Worm (Caenorhabditis elegans): Measurements from ENCODE around the gene srm-5.

The srm-5 gene

DNA sequence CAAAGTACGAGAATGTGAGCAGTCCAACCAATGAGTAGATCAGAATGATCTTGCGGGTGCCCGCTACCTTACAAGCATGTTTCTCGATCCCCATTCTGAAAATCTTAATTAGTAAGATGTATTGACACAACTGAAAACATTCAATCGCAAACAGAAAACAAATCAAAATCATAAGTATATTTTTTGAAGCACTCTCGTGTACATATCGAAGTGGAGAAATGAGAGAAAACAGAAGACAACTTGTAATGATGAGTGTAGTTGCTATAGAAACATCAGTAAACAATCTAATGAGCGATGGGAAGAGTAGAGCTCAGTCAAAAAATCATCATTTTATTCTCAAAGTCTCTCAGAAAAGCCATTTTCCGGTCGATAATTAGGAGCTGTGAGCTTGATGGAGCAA, 22.3 kb upstream of the srm-5 start, which contains the start of gene F14D7.8:
TSS of gene F14D7.8 (minus strand) at position 101 of the 400 bp plus-strand sequence.
- TF ChIP-seq drap-1 (GFP tag; optimal IDR thresholded peaks at IDR 0.05) (no peak), mab-5 (tag; optimal IDR thresholded peaks at IDR 0.05) (no peak), nhr-2 (tag; optimal IDR thresholded peaks at IDR 0.05) (no peak), unc-120 (tag; optimal IDR thresholded peaks at IDR 0.05; ENCODE audit: poor library complexity, severe bottlenecking) (no peak), zip-8 (tag; optimal IDR thresholded peaks at IDR 0.05) (no peak), unc-39 (tag; optimal IDR thresholded peaks at IDR 0.05) (no peak), ceh-39 (tag; optimal IDR thresholded peaks at IDR 0.05) (no peak), nhr-237 (tag; optimal IDR thresholded peaks at IDR 0.05) (no peak), elt-3 (tag; optimal IDR thresholded peaks at IDR 0.05) (no peak), elt-1 (tag; optimal IDR thresholded peaks at IDR 0.05; ENCODE audit: borderline replicate concordance, insufficient read depth) (no peak), lsy-2 (tag; optimal IDR thresholded peaks at IDR 0.05) (no peak), lin-32 (GFP tag; optimal IDR thresholded peaks at IDR 0.05) (no peak), sem-2 (GFP tag; optimal IDR thresholded peaks at IDR 0.05) (no peak), unc-62 (GFP tag; optimal IDR thresholded peaks at IDR 0.05) (no peak), cnd-1 (tag; optimal IDR thresholded peaks at IDR 0.05) (no peak), sptf-1 (tag; optimal IDR thresholded peaks at IDR 0.05) (no peak), hlh-1 (tag; optimal IDR thresholded peaks at IDR 0.05) (no peak), nhr-28 (tag; optimal IDR thresholded peaks at IDR 0.05) (no peak), mep-1 (tag; optimal IDR thresholded peaks at IDR 0.05) (no peak)

DNA sequence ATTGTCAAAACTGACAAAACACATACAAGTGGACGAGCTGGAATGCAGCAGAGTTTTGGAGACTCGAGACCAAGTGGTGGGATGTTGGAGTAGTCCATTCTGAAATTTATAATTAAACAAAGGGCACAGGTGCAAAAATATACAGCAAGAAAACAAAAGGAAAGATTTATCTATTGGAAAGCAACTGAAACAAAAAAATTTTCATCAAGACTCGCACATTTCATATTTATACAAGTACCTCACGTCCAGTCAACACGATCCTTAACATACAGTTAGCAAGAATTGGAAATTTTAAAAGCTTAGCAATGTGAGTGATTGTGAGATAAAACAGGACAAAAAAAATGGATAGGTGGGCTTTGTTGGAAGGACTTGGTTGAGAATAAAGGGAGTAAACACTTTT, 20.8 kb upstream of the srm-5 start, which contains the start of gene F47B8.1:
TSS of gene F47B8.1 (minus strand) at position 101 of the 400 bp plus-strand sequence.
- TF ChIP-seq bed-3 (GFP tag; optimal IDR thresholded peaks at IDR 0.05) (no peak), lsy-2 (tag; optimal IDR thresholded peaks at IDR 0.05) (no peak), zip-8 (tag; optimal IDR thresholded peaks at IDR 0.05) (no peak), elt-3 (tag; optimal IDR thresholded peaks at IDR 0.05) (no peak), blmp-1 (tag; optimal IDR thresholded peaks at IDR 0.05) (no peak), unc-62 (GFP tag; optimal IDR thresholded peaks at IDR 0.05) (no peak), ztf-11 (tag; optimal IDR thresholded peaks at IDR 0.05) (no peak), unc-39 (tag; optimal IDR thresholded peaks at IDR 0.05) (no peak), nhr-2 (tag; optimal IDR thresholded peaks at IDR 0.05) (no peak), hlh-1 (tag; optimal IDR thresholded peaks at IDR 0.05) (no peak), flh-1 (GFP tag; optimal IDR thresholded peaks at IDR 0.05) (no peak), mls-2 (tag; optimal IDR thresholded peaks at IDR 0.05) (no peak)

DNA sequence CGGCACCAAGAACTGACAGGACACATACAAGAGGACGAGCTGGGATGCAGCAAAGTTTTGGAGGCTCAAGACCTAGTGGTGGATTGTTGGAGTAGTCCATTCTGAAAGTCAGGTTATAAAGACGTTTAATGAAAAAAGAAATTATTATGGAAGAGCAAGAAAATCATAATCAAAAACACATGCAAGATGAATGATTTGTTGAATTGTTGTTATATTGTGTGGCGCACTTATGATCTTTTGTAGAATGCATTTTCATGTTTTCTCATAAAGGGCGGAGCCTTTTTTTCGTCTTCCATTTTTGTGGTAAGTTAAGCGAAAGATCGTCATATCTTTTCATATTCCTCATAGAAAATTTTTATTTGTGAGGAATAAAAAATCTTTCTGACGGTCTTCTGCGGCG, 18.5 kb upstream of the srm-5 start, which contains the start of gene F47B8.2:
TSS of gene F47B8.2 (minus strand) at position 101 of the 400 bp plus-strand sequence.
- no peak for TF ChIP-seq drap-1 (GFP tag; optimal IDR thresholded peaks at IDR 0.05)
- no peak for TF ChIP-seq unc-120 (tag; optimal IDR thresholded peaks at IDR 0.05; ENCODE audit: poor library complexity, severe bottlenecking)
- no peak for TF ChIP-seq ham-2 (GFP tag; optimal IDR thresholded peaks at IDR 0.05)
- no peak for TF ChIP-seq nhr-12 (tag; optimal IDR thresholded peaks at IDR 0.05)
- no peak for TF ChIP-seq tbx-8 (GFP tag; optimal IDR thresholded peaks at IDR 0.05)
- TF ChIP-seq ceh-83 (GFP tag; optimal IDR thresholded peaks at IDR 0.05): no peak
- TF ChIP-seq sem-2 (GFP tag; optimal IDR thresholded peaks at IDR 0.05): no peak
- no peak for TF ChIP-seq elt-3 (tag; optimal IDR thresholded peaks at IDR 0.05)
- no peak for TF ChIP-seq sptf-1 (tag; optimal IDR thresholded peaks at IDR 0.05)
- TF ChIP-seq elt-1 (tag; optimal IDR thresholded peaks at IDR 0.05; ENCODE audit: borderline replicate concordance, insufficient read depth): no peak
- TF ChIP-seq hlh-1 (tag; optimal IDR thresholded peaks at IDR 0.05): no peak
- TF ChIP-seq mls-2 (tag; optimal IDR thresholded peaks at IDR 0.05): no peak

DNA sequence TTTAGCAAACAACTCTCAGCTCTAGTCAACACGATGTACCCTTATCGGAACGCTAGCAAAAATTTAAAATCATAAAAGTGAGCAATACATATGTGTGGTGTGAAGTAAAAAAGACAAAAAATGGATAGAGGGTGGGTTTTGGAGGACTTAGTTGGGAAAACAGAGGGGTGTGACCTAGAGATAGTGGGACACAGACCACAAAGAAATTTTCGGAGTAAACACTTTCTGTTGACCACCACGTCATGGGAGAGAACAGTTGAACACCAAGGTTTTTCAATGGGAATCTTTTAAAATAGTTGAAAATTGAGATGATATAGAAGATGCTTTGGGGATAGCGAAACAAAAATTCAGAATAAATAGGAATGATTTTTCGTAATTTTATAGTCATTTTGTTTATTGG, 17.8 kb upstream of the srm-5 start:
- TF ChIP-seq lin-13 (tag; optimal IDR thresholded peaks at IDR 0.05) (no peak), flh-1 (GFP tag; optimal IDR thresholded peaks at IDR 0.05) (no peak), zip-8 (tag; optimal IDR thresholded peaks at IDR 0.05) (no peak), elt-1 (tag; optimal IDR thresholded peaks at IDR 0.05; ENCODE audit: borderline replicate concordance, insufficient read depth) (no peak), nhr-12 (tag; optimal IDR thresholded peaks at IDR 0.05) (no peak), sem-2 (GFP tag; optimal IDR thresholded peaks at IDR 0.05) (no peak), elt-3 (tag; optimal IDR thresholded peaks at IDR 0.05) (no peak), nhr-76 (tag; optimal IDR thresholded peaks at IDR 0.05) (no peak), nhr-2 (tag; optimal IDR thresholded peaks at IDR 0.05) (no peak), tbx-8 (GFP tag; optimal IDR thresholded peaks at IDR 0.05) (no peak), lin-32 (GFP tag; optimal IDR thresholded peaks at IDR 0.05) (no peak), cnd-1 (tag; optimal IDR thresholded peaks at IDR 0.05) (no peak), mep-1 (tag; optimal IDR thresholded peaks at IDR 0.05) (no peak), unc-120 (tag; optimal IDR thresholded peaks at IDR 0.05; ENCODE audit: poor library complexity, severe bottlenecking) (no peak), mls-2 (tag; optimal IDR thresholded peaks at IDR 0.05) (no peak)

DNA sequence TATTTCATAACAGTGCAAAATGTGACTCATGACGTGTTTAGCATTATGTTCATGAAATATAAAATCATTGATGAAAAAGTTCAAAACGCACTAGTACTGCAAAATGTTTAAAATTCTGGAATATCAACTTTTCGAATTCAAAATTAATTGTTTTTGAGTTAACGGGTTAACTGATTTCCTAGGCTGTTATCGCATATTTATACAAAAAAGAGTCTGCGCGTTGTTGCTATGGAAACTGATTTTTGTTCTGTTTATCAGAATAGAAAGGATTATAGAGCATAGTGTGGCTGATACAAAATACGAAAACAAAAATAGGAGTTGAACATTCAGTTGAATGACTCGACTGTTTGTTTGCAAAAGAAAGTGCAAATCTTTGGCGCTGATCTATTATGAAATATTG, 17.4 kb upstream of the srm-5 start:
- TF ChIP-seq unc-120 (tag; optimal IDR thresholded peaks at IDR 0.05; ENCODE audit: poor library complexity, severe bottlenecking): no peak
- TF ChIP-seq unc-62 (GFP tag; optimal IDR thresholded peaks at IDR 0.05): no peak
- no peak for TF ChIP-seq unc-39 (tag; optimal IDR thresholded peaks at IDR 0.05)
- TF ChIP-seq elt-3 (tag; optimal IDR thresholded peaks at IDR 0.05): no peak
- TF ChIP-seq lsy-2 (tag; optimal IDR thresholded peaks at IDR 0.05): no peak
- no peak for TF ChIP-seq lin-32 (GFP tag; optimal IDR thresholded peaks at IDR 0.05)
- TF ChIP-seq elt-1 (tag; optimal IDR thresholded peaks at IDR 0.05; ENCODE audit: borderline replicate concordance, insufficient read depth): no peak
- TF ChIP-seq drap-1 (GFP tag; optimal IDR thresholded peaks at IDR 0.05): no peak
- no peak for TF ChIP-seq zip-8 (tag; optimal IDR thresholded peaks at IDR 0.05)
- TF ChIP-seq mep-1 (tag; optimal IDR thresholded peaks at IDR 0.05): no peak
- TF ChIP-seq mab-5 (tag; optimal IDR thresholded peaks at IDR 0.05): no peak
- no peak for TF ChIP-seq ztf-11 (tag; optimal IDR thresholded peaks at IDR 0.05)
- TF ChIP-seq flh-1 (GFP tag; optimal IDR thresholded peaks at IDR 0.05): no peak
- no peak for TF ChIP-seq nhr-2 (tag; optimal IDR thresholded peaks at IDR 0.05)
- no peak for TF ChIP-seq cnd-1 (tag; optimal IDR thresholded peaks at IDR 0.05)
- no peak for TF ChIP-seq bed-3 (GFP tag; optimal IDR thresholded peaks at IDR 0.05)
- no peak for TF ChIP-seq ham-2 (GFP tag; optimal IDR thresholded peaks at IDR 0.05)
- TF ChIP-seq snpc-4 (tag; optimal IDR thresholded peaks at IDR 0.05): no peak
- TF ChIP-seq nhr-76 (tag; optimal IDR thresholded peaks at IDR 0.05): no peak
- no peak for TF ChIP-seq ces-1 (GFP tag; optimal IDR thresholded peaks at IDR 0.05)

All from whole organism, mixed stage, embryonic.